Fruit fly (Drosophila melanogaster): ENCODE measurements around the gene vret.

Gene vret

dm6 chr3R:22724149-22724973, 21.0 kb downstream of the vret start, which contains the start of gene Irp-1A (continued):
- peak; percentile 76 for TF ChIP-seq Fer1 (GFP tag; optimal IDR thresholded peaks at IDR 0.05)
- TF ChIP-seq CG10366 (GFP tag; IDR thresholded peaks at IDR 0.05), result peak; percentile 65
- peak; percentile 69 for TF ChIP-seq fd96Cb (tag; optimal IDR thresholded peaks at IDR 0.05)
- TF ChIP-seq Fer2 (tag; optimal IDR thresholded peaks at IDR 0.05), result peak; percentile 37
- TF ChIP-seq wdn (GFP tag; IDR thresholded peaks at IDR 0.05), result peak; percentile 74
- no peak for TF ChIP-seq CG12236 (GFP tag; optimal IDR thresholded peaks at IDR 0.05)
- TF ChIP-seq Nf-YC (tag; optimal IDR thresholded peaks at IDR 0.05), result peak; percentile 63
- no peak for TF ChIP-seq repo (GFP tag; optimal IDR thresholded peaks at IDR 0.05)
- peak; percentile 73 for TF ChIP-seq CG11247 (GFP tag; IDR thresholded peaks at IDR 0.05)
- no peak for TF ChIP-seq emc (GFP tag; optimal IDR thresholded peaks at IDR 0.05)
- TF ChIP-seq pros (GFP tag; optimal IDR thresholded peaks at IDR 0.05), result no peak
- peak; percentile 84 for TF ChIP-seq Blimp-1 (GFP tag; optimal IDR thresholded peaks at IDR 0.05)
- peak; percentile 34 for TF ChIP-seq stwl (tag; optimal IDR thresholded peaks at IDR 0.05)
- peak; percentile 56; the same call in 1 of the 3 replicates for TF ChIP-seq Aef1 (GFP tag; IDR thresholded peaks at IDR 0.05)
- peak; percentile 22 for TF ChIP-seq Camta (GFP tag; optimal IDR thresholded peaks at IDR 0.05)
- TF ChIP-seq CG17186 (GFP tag; optimal IDR thresholded peaks at IDR 0.05), result no peak
- peak; percentile 3 for TF ChIP-seq Bdp1 (GFP tag; optimal IDR thresholded peaks at IDR 0.05)
- TF ChIP-seq CG4820 (GFP tag; optimal IDR thresholded peaks at IDR 0.05), result peak; percentile 2
- TF ChIP-seq Gsc (GFP tag; IDR thresholded peaks at IDR 0.05), result no peak
- TF ChIP-seq gce (GFP tag; IDR thresholded peaks at IDR 0.05), result peak; percentile 65; the same call in 1 of the 3 replicates
- TF ChIP-seq Hmx (GFP tag; optimal IDR thresholded peaks at IDR 0.05), result peak; percentile 7
- TF ChIP-seq nerfin-2 (GFP tag; IDR thresholded peaks at IDR 0.05; ENCODE audit: partially characterized antibody), result peak; percentile 49
- TF ChIP-seq aop (GFP tag; IDR thresholded peaks at IDR 0.05), result no peak
- TF ChIP-seq CG30020 (tag; optimal IDR thresholded peaks at IDR 0.05), result peak; percentile 56
- TF ChIP-seq CG6272 (GFP tag; IDR thresholded peaks at IDR 0.05), result peak; percentile 61
- peak; percentile 76 for TF ChIP-seq CG8388 (GFP tag; optimal IDR thresholded peaks at IDR 0.05)
- peak; percentile 56; the same call in 2 of the 3 replicates for TF ChIP-seq CG14860 (GFP tag; IDR thresholded peaks at IDR 0.05; ENCODE audit: partially characterized antibody)
- TF ChIP-seq CG9817 (tag; optimal IDR thresholded peaks at IDR 0.05), result peak; percentile 59
- peak; percentile 91 for TF ChIP-seq Sry-δ (GFP tag; optimal IDR thresholded peaks at IDR 0.05)
- TF ChIP-seq org-1 (GFP tag; optimal IDR thresholded peaks at IDR 0.05), result no peak
- peak; percentile 78 for TF ChIP-seq stc (GFP tag; IDR thresholded peaks at IDR 0.05)
- no peak for TF ChIP-seq CG12769 (tag; optimal IDR thresholded peaks at IDR 0.05)
- TF ChIP-seq CG6765 (GFP tag; optimal IDR thresholded peaks at IDR 0.05), result peak; percentile 58
- peak; percentile 77 for TF ChIP-seq tap (tag; optimal IDR thresholded peaks at IDR 0.05)
- TF ChIP-seq CG16779 (GFP tag; IDR thresholded peaks at IDR 0.05), result no peak
- peak; percentile 69 for TF ChIP-seq CG13775 (GFP tag; optimal IDR thresholded peaks at IDR 0.05)
- peak; percentile 86 for TF ChIP-seq CG34224 (GFP tag; IDR thresholded peaks at IDR 0.05; ENCODE audit: partially characterized antibody)
- TF ChIP-seq CG14050 (GFP tag; IDR thresholded peaks at IDR 0.05), result peak; percentile 36; the same call in 1 of the 3 replicates
- TF ChIP-seq Hr51 (GFP tag; optimal IDR thresholded peaks at IDR 0.05), result peak; percentile 28 to 87
- peak; percentile 78 for TF ChIP-seq CG15514 (GFP tag; optimal IDR thresholded peaks at IDR 0.05)
- TF ChIP-seq sr (GFP tag; IDR thresholded peaks at IDR 0.05), result no peak
- TF ChIP-seq ken (GFP tag; IDR thresholded peaks at IDR 0.05), result peak; percentile 56; the same call in 1 of the 3 replicates
- TF ChIP-seq CG10654 (GFP tag; optimal IDR thresholded peaks at IDR 0.05), result peak; percentile 49
- peak; percentile 13 for TF ChIP-seq kah (GFP tag; optimal IDR thresholded peaks at IDR 0.05)
- no peak for TF ChIP-seq CG14965 (GFP tag; optimal IDR thresholded peaks at IDR 0.05; ENCODE audit: borderline replicate concordance)
- no peak for TF ChIP-seq CG11398 (GFP tag; optimal IDR thresholded peaks at IDR 0.05)
- no peak for TF ChIP-seq lov (optimal IDR thresholded peaks at IDR 0.05)
- TF ChIP-seq lov (GFP tag; IDR thresholded peaks at IDR 0.05), result 0 out of 3 replicates have a peak, but pooled peaks have one; percentile 57
- TF ChIP-seq CG7745 (tag; optimal IDR thresholded peaks at IDR 0.05), result no peak

Data from whole organism, embryonic.